Worm (Caenorhabditis elegans) whole organism, mixed stage, embryonic: ENCODE results near the gene F44B9.5.

Experiments used
- M03D4.4 ChIP-seq: sonication (generic microtip); optimal IDR thresholded peaks from 2 replicates; lab custom pipeline; 2017; ENCODE audit warnings: mild to moderate bottlenecking, missing genetic modification characterization, missing compliant biosample characterization
- bed-3 ChIP-seq: fragments of 200-800 bp; sonication (Bioruptor generic); optimal IDR thresholded peaks from 3 replicates; lab custom pipeline; 2018; ENCODE audit warnings: mild to moderate bottlenecking, missing genetic modification characterization, moderate library complexity, missing compliant biosample characterization
- blmp-1 ChIP-seq: fragments of 150-350 bp; optimal IDR thresholded peaks from 2 replicates; lab custom pipeline; 2014; ENCODE audit warnings: missing biosample characterization, missing genetic modification characterization
- ceh-39 ChIP-seq: fragments of 150-350 bp; optimal IDR thresholded peaks from 2 replicates; lab custom pipeline; 2014; ENCODE audit warnings: missing biosample characterization, missing genetic modification characterization
- ceh-43 ChIP-seq: fragments of 200-800 bp; sonication (Bioruptor generic); optimal IDR thresholded peaks from 2 replicates; lab custom pipeline; 2018; ENCODE audit warnings: mild to moderate bottlenecking, missing genetic modification characterization, moderate library complexity, missing compliant biosample characterization
- ceh-83 ChIP-seq: fragments of 200-800 bp; sonication (Bioruptor generic); optimal IDR thresholded peaks from 2 replicates; lab custom pipeline; 2018; ENCODE audit warnings: mild to moderate bottlenecking, missing genetic modification characterization, missing compliant biosample characterization
- ces-1 ChIP-seq: fragments of 150-350 bp; optimal IDR thresholded peaks from 2 replicates; lab custom pipeline; 2014; ENCODE audit warnings: missing biosample characterization, missing genetic modification reagents, missing genetic modification characterization
- cnd-1 ChIP-seq: fragments of 200-800 bp; sonication (Bioruptor generic); optimal IDR thresholded peaks from 2 replicates; lab custom pipeline; 2018; ENCODE audit warnings: mild to moderate bottlenecking, missing genetic modification characterization, missing compliant biosample characterization
- drap-1 ChIP-seq: fragments of 200-800 bp; sonication (Bioruptor generic); optimal IDR thresholded peaks from 3 replicates; lab custom pipeline; 2018; ENCODE audit warnings: mild to moderate bottlenecking, missing genetic modification characterization, missing compliant biosample characterization
- elt-1 ChIP-seq: sonication (generic microtip); optimal IDR thresholded peaks from 2 replicates; lab custom pipeline; 2017; ENCODE audit warnings: missing genetic modification characterization, mild to moderate bottlenecking, missing compliant biosample characterization, antibody characterized with exemption, moderate library complexity, borderline replicate concordance; ENCODE audit not compliant: insufficient read depth
- elt-3 ChIP-seq: fragments of 150-350 bp; optimal IDR thresholded peaks from 2 replicates; lab custom pipeline; 2014; ENCODE audit warnings: missing biosample characterization, missing genetic modification characterization
- flh-1 ChIP-seq: fragments of 200-800 bp; sonication (Bioruptor generic); optimal IDR thresholded peaks from 2 replicates; lab custom pipeline; 2018; ENCODE audit warnings: mild to moderate bottlenecking, missing genetic modification characterization, moderate library complexity, missing compliant biosample characterization
- ham-2 ChIP-seq: fragments of 200-800 bp; sonication (Bioruptor generic); optimal IDR thresholded peaks from 2 replicates; lab custom pipeline; 2018; ENCODE audit warnings: mild to moderate bottlenecking, missing genetic modification characterization, missing compliant biosample characterization
- hlh-1 ChIP-seq: fragments of 150-350 bp; optimal IDR thresholded peaks from 2 replicates; lab custom pipeline; 2014; ENCODE audit warnings: missing biosample characterization, missing genetic modification reagents, missing genetic modification characterization
- lin-32 ChIP-seq: fragments of 200-800 bp; sonication (Bioruptor generic); optimal IDR thresholded peaks from 2 replicates; lab custom pipeline; 2018; ENCODE audit warnings: mild to moderate bottlenecking, missing genetic modification characterization, missing compliant biosample characterization
- lsy-2 ChIP-seq: fragments of 150-350 bp; optimal IDR thresholded peaks from 2 replicates; lab custom pipeline; 2014; ENCODE audit warnings: missing biosample characterization, missing genetic modification characterization
- mab-5 ChIP-seq: fragments of 150-350 bp; optimal IDR thresholded peaks from 2 replicates; lab custom pipeline; 2014; ENCODE audit warnings: missing biosample characterization, missing genetic modification characterization
- mep-1 ChIP-seq: fragments of 150-350 bp; optimal IDR thresholded peaks from 2 replicates; lab custom pipeline; 2017; ENCODE audit warnings: missing biosample characterization, missing genetic modification reagents, missing genetic modification characterization, inconsistent platforms
- mls-2 ChIP-seq: sonication (generic microtip); optimal IDR thresholded peaks from 2 replicates; lab custom pipeline; 2016; ENCODE audit warnings: mild to moderate bottlenecking, missing genetic modification characterization, moderate library complexity, missing compliant biosample characterization
- nhr-12 ChIP-seq: fragments of 150-350 bp; optimal IDR thresholded peaks from 2 replicates; lab custom pipeline; 2014; ENCODE audit warnings: missing biosample characterization, missing genetic modification characterization
- nhr-2 ChIP-seq: fragments of 150-350 bp; optimal IDR thresholded peaks from 2 replicates; lab custom pipeline; 2014; ENCODE audit warnings: missing biosample characterization, missing genetic modification characterization
- nhr-237 ChIP-seq: fragments of 150-350 bp; optimal IDR thresholded peaks from 2 replicates; lab custom pipeline; 2014; ENCODE audit warnings: missing biosample characterization, missing genetic modification characterization
- nhr-76 ChIP-seq: sonication (generic microtip); optimal IDR thresholded peaks from 2 replicates; lab custom pipeline; 2017; ENCODE audit warnings: missing biosample characterization, missing genetic modification characterization
- pha-4 ChIP-seq: fragments of 150-350 bp; optimal IDR thresholded peaks from 2 replicates; lab custom pipeline; 2018; ENCODE audit warnings: missing biosample characterization, missing genetic modification reagents, missing genetic modification characterization
- sem-2 ChIP-seq: fragments of 200-800 bp; sonication (Bioruptor generic); optimal IDR thresholded peaks from 2 replicates; lab custom pipeline; 2018; ENCODE audit warnings: mild to moderate bottlenecking, missing genetic modification characterization, missing compliant biosample characterization
- snpc-4 ChIP-seq: fragments of 150-350 bp; optimal IDR thresholded peaks from 2 replicates; lab custom pipeline; 2014; ENCODE audit warnings: missing biosample characterization, missing genetic modification characterization
- sptf-1 ChIP-seq: sonication (generic microtip); optimal IDR thresholded peaks from 2 replicates; lab custom pipeline; 2017; ENCODE audit warnings: mild to moderate bottlenecking, missing genetic modification characterization, moderate library complexity, missing compliant biosample characterization
- tbx-8 ChIP-seq: fragments of 200-800 bp; sonication (Bioruptor generic); optimal IDR thresholded peaks from 2 replicates; lab custom pipeline; 2018; ENCODE audit warnings: mild to moderate bottlenecking, missing genetic modification characterization, moderate library complexity, missing compliant biosample characterization
- unc-120 ChIP-seq: sonication (generic microtip); optimal IDR thresholded peaks from 2 replicates; lab custom pipeline; 2017; ENCODE audit warnings: missing genetic modification characterization, missing compliant biosample characterization; ENCODE audit not compliant: poor library complexity, severe bottlenecking
- unc-39 ChIP-seq: fragments of 150-350 bp; optimal IDR thresholded peaks from 2 replicates; lab custom pipeline; 2014; ENCODE audit warnings: missing biosample characterization, missing genetic modification characterization
- unc-62 ChIP-seq: fragments of 150-350 bp; optimal IDR thresholded peaks from 2 replicates; lab custom pipeline; 2014; ENCODE audit warnings: missing biosample characterization, missing genetic modification reagents, missing genetic modification characterization
- zip-8 ChIP-seq: fragments of 150-350 bp; optimal IDR thresholded peaks from 2 replicates; lab custom pipeline; 2014; ENCODE audit warnings: missing biosample characterization, missing genetic modification characterization
- ztf-11 ChIP-seq: fragments of 150-350 bp; optimal IDR thresholded peaks from 2 replicates; lab custom pipeline; 2014; ENCODE audit warnings: missing biosample characterization, missing genetic modification characterization

Gene F44B9.5

ce11 chrIII:7981233-7981632 is 35.1 kb downstream of the F44B9.5 start:
- TF ChIP-seq ceh-39 (tag; lab: Kevin White, UChicago) (no peak), nhr-237 (tag; lab: Kevin White, UChicago) (no peak)
- TF ChIP-seq, all 35 proteins: peak for 0

- TF ChIP-seq ham-2 (no peak), nhr-76 (tag; lab: Kevin White, UChicago) (no peak), ceh-43 (no peak), unc-120 (tag; lab: Kevin White, UChicago) (no peak), unc-62 (no peak), M03D4.4 (no peak), flh-1 (GFP tag; lab: Kevin White, UChicago) (no peak), lsy-2 (no peak), elt-3 (tag; lab: Kevin White, UChicago) (no peak), mab-5 (no peak), mep-1 (tag; lab: Kevin White, UChicago) (no peak), ceh-83 (GFP tag; lab: Kevin White, UChicago) (no peak), unc-39 (no peak)
Observed at ce11 chrIII:7979659-7980058, 36.7 kb downstream of the F44B9.5 start, which contains the start of gene clp-1. TSS of gene clp-1 (plus strand) at chrIII:7979959.

ce11 chrIII:7978723-7979122 is 37.6 kb downstream of the F44B9.5 start:
- TF ChIP-seq mls-2, result no peak
- no peak for TF ChIP-seq hlh-1 (tag; lab: Kevin White, UChicago)
- TF ChIP-seq ces-1 (GFP tag; lab: Kevin White, UChicago), result peak; percentile 18

ce11 chrIII:7978289-7978688 is 38.0 kb downstream of the F44B9.5 start:
- TF ChIP-seq pha-4 (tag; lab: Kevin White, UChicago), result no peak
- no peak for TF ChIP-seq unc-62
- TF ChIP-seq snpc-4, result no peak
- no peak for TF ChIP-seq drap-1 (GFP tag; lab: Kevin White, UChicago)
- no peak for TF ChIP-seq sptf-1 (tag; lab: Kevin White, UChicago)
- no peak for TF ChIP-seq ceh-83 (GFP tag; lab: Kevin White, UChicago)

- TF ChIP-seq lsy-2 (no peak), ceh-83 (GFP tag; lab: Kevin White, UChicago) (no peak), M03D4.4 (no peak), pha-4 (tag; lab: Kevin White, UChicago) (no peak), blmp-1 (tag; lab: Kevin White, UChicago) (no peak), ces-1 (GFP tag; lab: Kevin White, UChicago) (no peak), hlh-1 (tag; lab: Kevin White, UChicago) (no peak), nhr-12 (tag; lab: Kevin White, UChicago) (no peak), nhr-2 (no peak), elt-1 (no peak), mab-5 (no peak), lin-32 (GFP tag; lab: Kevin White, UChicago) (no peak), nhr-76 (tag; lab: Kevin White, UChicago) (no peak), unc-120 (tag; lab: Kevin White, UChicago) (no peak), zip-8 (no peak), nhr-237 (tag; lab: Kevin White, UChicago) (no peak), ham-2 (no peak), bed-3 (GFP tag; lab: Kevin White, UChicago) (no peak), sem-2 (GFP tag; lab: Kevin White, UChicago) (no peak)
Observed at ce11 chrIII:7977777-7978176, 38.6 kb downstream of the F44B9.5 start, which contains the start of gene C06G4.4. TSS of gene C06G4.4 (minus strand) at chrIII:7977812.

- no peak for TF ChIP-seq cnd-1 (tag; lab: Kevin White, UChicago)
- no peak for TF ChIP-seq unc-120 (tag; lab: Kevin White, UChicago)
- no peak for TF ChIP-seq flh-1 (GFP tag; lab: Kevin White, UChicago)
- TF ChIP-seq nhr-237 (tag; lab: Kevin White, UChicago), result no peak
- TF ChIP-seq tbx-8 (GFP tag; lab: Kevin White, UChicago), result no peak
- no peak for TF ChIP-seq unc-62
- no peak for TF ChIP-seq lsy-2
- TF ChIP-seq zip-8, result no peak
- TF ChIP-seq ztf-11 (tag; lab: Kevin White, UChicago), result no peak
- no peak for TF ChIP-seq sem-2 (GFP tag; lab: Kevin White, UChicago)
- no peak for TF ChIP-seq unc-39
- TF ChIP-seq nhr-12 (tag; lab: Kevin White, UChicago), result no peak
Observed at ce11 chrIII:7977224-7977623, 39.1 kb downstream of the F44B9.5 start.
